Fruit fly (Drosophila melanogaster) Kc167 (cell line): ENCODE data around the gene esc.

Experiments used
- h ChIP-seq: fragments of >200 bp; optimal IDR thresholded peaks from 3 replicates; lab custom pipeline; 2018; ENCODE audit warnings: missing external identifiers
- psq ChIP-seq: fragments of >200 bp; optimal IDR thresholded peaks from 2 replicates; lab custom pipeline; 2017; ENCODE audit warnings: missing external identifiers

- no peak for TF ChIP-seq psq
- no peak for TF ChIP-seq h
These were observed 17.7 kb upstream of the esc start, which contains the start of gene Mal-B1 for dm6 chr2L:11846926-11847325.
